Worm (Caenorhabditis elegans) whole organism, mixed stage, embryonic: ENCODE results near the gene nhr-275.

ENCODE experiments used
- M03D4.4 ChIP-seq: sonication (generic microtip); optimal IDR thresholded peaks from 2 replicates; lab custom pipeline; 2017; ENCODE audit warnings: mild to moderate bottlenecking, missing genetic modification characterization, missing compliant biosample characterization
- blmp-1 ChIP-seq: fragments of 150-350 bp; optimal IDR thresholded peaks from 2 replicates; lab custom pipeline; 2014; ENCODE audit warnings: missing biosample characterization, missing genetic modification characterization
- ces-1 ChIP-seq: fragments of 150-350 bp; optimal IDR thresholded peaks from 2 replicates; lab custom pipeline; 2014; ENCODE audit warnings: missing biosample characterization, missing genetic modification reagents, missing genetic modification characterization
- lin-13 ChIP-seq: fragments of 150-350 bp; optimal IDR thresholded peaks from 2 replicates; lab custom pipeline; 2014; ENCODE audit warnings: missing biosample characterization, missing genetic modification characterization
- lin-32 ChIP-seq: fragments of 200-800 bp; sonication (Bioruptor generic); optimal IDR thresholded peaks from 2 replicates; lab custom pipeline; 2018; ENCODE audit warnings: mild to moderate bottlenecking, missing genetic modification characterization, missing compliant biosample characterization
- nhr-237 ChIP-seq: fragments of 150-350 bp; optimal IDR thresholded peaks from 2 replicates; lab custom pipeline; 2014; ENCODE audit warnings: missing biosample characterization, missing genetic modification characterization
- pha-4 ChIP-seq: fragments of 150-350 bp; optimal IDR thresholded peaks from 2 replicates; lab custom pipeline; 2018; ENCODE audit warnings: missing biosample characterization, missing genetic modification reagents, missing genetic modification characterization
- unc-62 ChIP-seq: fragments of 150-350 bp; optimal IDR thresholded peaks from 2 replicates; lab custom pipeline; 2014; ENCODE audit warnings: missing biosample characterization, missing genetic modification reagents, missing genetic modification characterization
- ztf-11 ChIP-seq: fragments of 150-350 bp; optimal IDR thresholded peaks from 2 replicates; lab custom pipeline; 2014; ENCODE audit warnings: missing biosample characterization, missing genetic modification characterization

- TF ChIP-seq lin-32 (GFP tag; lab: Kevin White, UChicago) (no peak), blmp-1 (tag; lab: Kevin White, UChicago) (no peak), lin-13 (tag; lab: Kevin White, UChicago) (no peak), ces-1 (no peak), unc-62 (GFP tag; lab: Kevin White, UChicago) (no peak), pha-4 (tag; lab: Kevin White, UChicago) (no peak), M03D4.4 (tag; lab: Kevin White, UChicago) (no peak), ztf-11 (tag; lab: Kevin White, UChicago) (no peak), nhr-237 (tag; lab: Kevin White, UChicago) (no peak)
Measured at ce11 chrV:2264925-2265324, 1.9 kb downstream of the nhr-275 start.
